Fruit fly (Drosophila melanogaster) ovary, adult (tissue): ENCODE results near the gene slo.

Source experiments
- CG17801 ChIP-seq: fragments of 200-800 bp; optimal IDR thresholded peaks from 2 replicates; lab custom pipeline; 2019; ENCODE audit warnings: missing biosample characterization, mild to moderate bottlenecking, missing genetic modification characterization, moderate library complexity; ENCODE audit not compliant: partially characterized antibody

slo gene

DNA sequence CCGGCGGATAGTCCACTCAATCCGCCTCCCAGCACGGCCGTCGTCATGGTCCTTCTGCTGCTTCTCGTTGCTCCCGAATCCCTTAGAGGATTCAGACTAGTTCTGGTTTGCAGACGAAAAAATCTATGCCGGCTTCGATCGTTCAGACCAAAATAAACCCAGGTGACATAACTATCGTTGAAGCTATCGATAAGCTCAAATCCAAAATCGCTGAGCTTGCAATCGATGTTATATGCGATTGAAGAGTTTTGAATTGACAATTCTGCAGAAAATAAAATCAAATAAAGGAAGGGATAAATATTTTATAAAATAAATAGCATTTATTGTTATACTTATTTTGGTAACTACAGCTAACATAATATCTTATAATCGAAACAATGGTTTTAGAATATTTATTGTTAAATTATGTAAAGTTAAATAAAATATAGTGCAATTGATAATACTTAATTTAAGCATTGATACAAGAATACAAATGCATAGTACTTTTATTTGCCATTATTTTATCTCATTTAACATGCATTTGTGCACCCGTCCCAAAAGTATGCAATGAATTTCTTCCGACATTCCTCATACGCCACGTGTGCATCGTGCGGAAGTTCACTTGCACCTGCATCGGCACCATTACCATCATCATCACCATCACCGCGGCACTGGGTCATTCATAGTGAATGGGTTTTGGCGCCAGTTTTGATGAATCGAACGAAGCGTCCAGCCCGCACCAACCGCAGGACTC lies 446 bp upstream of the slo start, which contains the start of gene Ppox:
TSS of gene Ppox (minus strand) at position 173 of the 733 bp plus-strand sequence.
- no peak for TF ChIP-seq CG17801 (GFP tag; lab: Kevin White, UChicago)

DNA sequence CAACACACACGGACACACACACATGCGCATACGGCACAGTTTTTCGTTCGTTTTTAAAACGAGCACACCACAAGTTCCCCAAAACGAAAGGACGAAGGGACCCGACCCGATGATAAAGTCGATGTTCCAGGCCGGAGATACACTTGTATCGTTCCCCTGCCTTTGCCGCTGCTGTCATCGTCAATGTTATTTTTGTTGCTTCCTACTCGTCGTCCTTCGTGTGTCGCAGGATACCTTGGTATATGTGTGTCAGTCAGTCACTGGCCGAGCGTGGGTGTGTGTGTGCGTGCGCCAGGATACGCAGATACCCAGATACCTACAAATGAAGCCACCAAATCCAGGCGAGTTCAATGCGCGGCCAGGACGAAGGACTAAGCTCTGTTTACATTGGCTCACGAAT lies 753 bp downstream of the slo start:
- TF ChIP-seq CG17801 (GFP tag; lab: Kevin White, UChicago) = no peak

DNA sequence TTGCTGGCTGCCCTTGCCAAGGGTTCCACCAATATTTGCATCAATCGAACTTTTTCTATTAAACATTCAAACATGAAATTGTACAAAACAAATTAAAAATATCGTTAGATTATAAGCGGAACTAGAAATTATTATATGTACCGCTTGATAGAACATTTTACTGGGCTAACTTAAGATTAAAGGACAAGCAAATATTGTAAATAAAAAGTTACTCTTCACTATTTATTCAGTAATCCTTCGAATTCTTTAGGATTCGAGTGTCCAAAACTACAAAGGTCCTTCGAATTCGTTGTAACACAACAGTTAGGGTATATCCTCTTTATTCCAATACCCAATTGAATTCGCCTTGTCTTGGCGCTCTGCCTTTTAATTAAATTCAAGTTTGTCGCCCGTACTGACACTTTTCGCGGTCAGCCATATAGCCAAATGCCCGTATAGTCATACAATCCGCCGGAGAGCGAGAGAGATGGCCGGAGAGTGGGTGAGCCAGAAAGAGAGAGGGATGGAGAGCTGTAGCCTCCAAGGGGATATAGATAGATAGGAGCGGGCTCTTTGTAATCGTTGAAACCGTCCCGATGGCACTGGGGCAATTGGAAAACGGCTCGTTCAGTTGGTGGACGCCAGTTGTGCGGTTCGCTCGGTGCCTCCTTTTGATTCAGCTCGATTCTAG lies 5.4 kb downstream of the slo start:
- TF ChIP-seq CG17801 (GFP tag; lab: Kevin White, UChicago) = no peak

DNA sequence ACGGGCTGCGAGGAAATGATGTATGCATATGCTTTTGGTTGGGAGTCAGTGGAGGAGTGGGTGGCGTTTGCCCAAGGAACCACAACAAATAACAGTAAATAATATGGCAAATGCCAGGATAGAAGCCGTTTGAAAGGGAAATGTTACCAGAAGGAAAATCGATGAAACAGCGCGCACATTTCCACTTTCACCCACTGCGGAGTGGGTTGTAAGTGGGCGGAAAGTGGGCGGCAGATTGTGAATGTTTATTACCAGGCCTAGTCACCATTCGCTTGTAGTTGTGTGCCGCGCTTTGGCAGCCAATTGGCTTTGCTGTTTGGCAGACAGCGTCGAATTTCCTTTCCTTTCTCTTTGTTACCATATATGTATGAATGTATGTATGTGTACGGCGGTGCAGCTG lies 9.4 kb downstream of the slo start:
- TF ChIP-seq CG17801 (GFP tag; lab: Kevin White, UChicago) = no peak

DNA sequence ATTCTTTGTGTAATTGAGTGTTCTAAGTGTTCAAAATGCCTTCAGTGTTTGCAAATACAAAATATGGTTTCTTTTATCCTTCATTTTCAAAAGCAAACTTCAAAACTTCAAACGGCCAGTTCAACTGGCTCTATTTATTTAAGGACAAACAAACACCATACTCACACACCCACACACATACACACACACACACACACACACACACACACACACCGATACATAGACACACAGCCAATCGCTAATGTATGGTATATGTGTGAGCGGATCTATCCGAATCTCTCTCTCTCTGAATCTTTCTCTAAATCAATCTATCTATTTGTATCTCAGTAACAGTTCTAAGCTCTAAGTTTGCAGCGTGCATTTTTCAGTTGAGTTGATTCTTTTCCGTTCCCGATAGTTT lies 30.6 kb downstream of the slo start:
- no peak for TF ChIP-seq CG17801 (GFP tag; lab: Kevin White, UChicago)

DNA sequence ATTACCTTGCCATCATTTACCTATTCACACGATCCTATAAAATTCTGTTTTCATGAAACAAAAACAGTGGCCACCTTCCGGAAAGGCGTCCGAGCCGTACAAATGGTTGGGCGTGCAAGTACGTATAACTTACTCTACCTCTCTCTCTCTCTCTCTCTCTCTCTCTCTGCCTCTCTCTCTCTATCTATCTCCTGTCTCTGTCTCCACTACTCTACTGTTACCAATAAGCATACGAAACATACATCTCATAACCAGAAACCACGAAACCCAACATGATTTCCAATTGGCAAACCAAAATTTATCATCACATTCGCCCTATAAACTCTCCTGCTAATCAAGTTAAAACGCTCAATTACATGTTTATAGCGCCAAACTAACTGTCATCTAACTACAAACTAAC lies 37.0 kb downstream of the slo start:
- no peak for TF ChIP-seq CG17801 (GFP tag; lab: Kevin White, UChicago)

DNA sequence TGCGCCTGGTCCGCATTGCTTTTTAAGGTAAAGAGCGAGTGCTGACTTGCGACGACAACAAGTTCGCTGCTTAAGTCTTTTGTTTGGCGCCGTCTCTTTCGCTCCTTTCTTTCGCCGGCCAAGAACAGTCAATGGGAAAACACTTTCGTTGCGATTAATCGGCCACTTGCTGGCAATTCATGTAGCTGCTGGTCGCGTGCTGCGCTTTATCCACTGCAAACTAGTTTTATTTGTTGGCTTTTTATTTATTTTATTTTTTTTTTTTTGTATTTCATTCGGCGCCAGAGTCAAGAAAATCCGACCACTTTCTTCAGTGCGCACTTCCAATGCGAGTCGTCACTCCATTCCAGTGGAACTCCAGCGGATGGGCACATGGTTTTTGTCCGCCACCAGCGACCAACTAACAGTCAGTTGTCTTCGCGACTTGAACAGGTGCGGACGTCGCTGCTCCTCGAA lies 50.1 kb downstream of the slo start, which contains the start of the genes CG13627 and CG46316:
TSS of gene CG13627 (plus strand) at position 406 of the 456 bp plus-strand sequence.
TSS of gene CG46316 (plus strand) at position 406 of the 456 bp plus-strand sequence.
- TF ChIP-seq CG17801 (GFP tag; lab: Kevin White, UChicago) = no peak

DNA sequence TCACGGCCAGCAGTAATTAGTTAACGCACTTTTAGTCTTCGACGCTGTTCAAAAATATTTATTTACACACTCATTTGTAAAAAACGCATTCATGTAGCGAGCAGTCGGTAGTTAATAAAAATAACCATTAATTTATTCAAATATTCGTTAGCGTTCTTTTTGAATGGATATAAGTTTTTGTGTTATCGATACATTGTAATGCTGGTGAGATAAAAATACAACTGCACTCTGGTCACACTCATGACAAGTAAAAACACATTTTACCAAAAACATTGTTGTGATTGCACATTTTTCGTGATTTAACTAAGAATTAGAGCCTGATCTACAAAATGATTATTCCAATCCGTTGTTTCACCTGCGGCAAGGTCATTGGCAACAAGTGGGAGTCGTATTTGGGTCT lies 55.0 kb downstream of the slo start, which contains the start of gene Polr2L:
TSS of gene Polr2L (plus strand) at position 223 of the 400 bp plus-strand sequence.
- TF ChIP-seq CG17801 (GFP tag; lab: Kevin White, UChicago) = no peak

DNA sequence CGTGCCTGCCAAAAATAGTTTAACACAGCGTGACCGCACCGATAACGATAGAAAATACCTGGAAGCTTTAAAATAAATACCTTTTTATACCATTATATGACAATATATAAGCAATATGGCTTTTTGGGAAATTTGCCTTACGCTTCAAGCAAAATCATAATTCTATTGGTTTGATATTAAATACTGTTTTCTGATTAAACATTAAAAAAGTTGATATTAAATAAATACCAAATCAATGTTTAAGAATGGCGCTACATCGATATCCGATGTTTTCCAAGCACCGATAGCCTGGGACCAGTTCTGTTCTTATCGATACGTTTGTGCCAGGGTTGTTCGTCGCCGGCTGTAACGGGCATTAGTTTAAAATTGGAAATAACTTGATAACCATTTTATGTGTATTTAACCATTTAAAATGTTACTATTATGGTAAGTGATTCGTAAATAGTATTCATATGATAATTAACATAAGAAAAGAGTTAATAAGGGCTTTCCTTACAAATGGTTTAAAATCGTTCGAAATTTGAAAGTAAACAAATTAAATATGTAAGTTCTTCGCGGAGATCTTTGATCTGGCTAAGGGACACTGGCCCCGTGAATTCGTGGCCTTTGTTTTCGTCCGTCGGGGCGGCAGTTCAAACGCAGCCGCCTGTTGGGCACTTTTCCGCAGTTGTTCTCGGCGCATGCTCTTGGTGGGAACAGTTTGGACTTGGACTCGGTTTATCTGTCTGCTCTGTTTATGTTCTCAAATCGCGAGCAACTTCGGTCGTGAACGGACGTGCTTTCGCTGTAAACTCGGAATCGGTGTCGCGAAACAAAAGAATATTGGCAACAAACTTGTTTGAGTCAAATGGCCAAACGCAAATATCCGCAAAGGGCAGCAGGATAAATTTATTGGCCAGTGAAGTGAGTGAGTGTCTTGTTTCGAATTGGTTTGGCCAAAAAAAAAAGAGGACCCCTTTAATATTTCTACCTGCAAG lies 57.3 kb downstream of the slo start, which contains the start of the genes CG13630 and tok:
TSS of gene CG13630 (minus strand) at position 51 of the 977 bp plus-strand sequence.
TSS of gene tok (plus strand) at position 384 of the 977 bp plus-strand sequence.
- TF ChIP-seq CG17801 (GFP tag; lab: Kevin White, UChicago) = no peak

DNA sequence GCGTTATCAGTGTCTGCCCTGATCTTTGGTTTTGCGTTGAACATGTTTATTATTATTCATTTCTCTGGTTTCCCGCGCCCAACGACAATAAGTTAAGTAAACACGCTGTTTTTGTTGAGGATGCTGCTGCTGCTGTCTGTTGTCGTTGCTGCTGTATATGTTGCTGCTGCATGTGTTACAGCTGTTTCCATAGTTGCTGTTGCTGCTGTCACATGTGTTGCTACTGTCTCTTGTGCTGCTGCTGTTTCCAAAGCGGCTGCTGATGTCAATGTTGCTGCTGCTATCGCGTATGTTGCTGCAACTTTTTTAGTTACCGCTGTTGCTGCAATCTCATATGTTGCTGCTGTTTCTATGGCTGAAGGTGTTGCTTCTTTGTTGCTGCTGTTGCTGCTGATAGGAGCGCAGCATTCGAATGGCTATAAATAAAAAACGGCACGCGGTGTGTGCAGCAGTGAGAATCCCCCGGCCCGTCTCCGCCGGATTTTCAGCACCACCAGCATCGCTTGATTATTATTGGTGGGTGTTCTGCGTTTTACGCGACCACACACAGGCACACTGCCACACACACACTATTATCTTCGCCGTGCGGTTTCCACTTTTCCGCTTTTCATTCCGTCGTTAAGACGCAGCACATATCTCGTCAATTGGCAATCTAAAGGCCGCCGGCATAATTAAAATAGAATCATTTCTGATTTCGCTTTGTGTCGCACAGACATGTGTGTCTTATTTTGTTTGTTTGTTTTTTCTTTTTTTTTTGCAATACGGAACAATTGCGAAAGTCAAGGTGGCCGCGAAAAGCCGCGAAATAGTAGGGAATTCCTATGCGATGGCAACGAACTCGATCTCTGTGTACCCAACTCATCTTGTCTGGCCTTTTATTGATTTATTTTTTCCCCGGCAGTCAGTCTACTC lies 58.4 kb downstream of the slo start:
- no peak for TF ChIP-seq CG17801 (GFP tag; lab: Kevin White, UChicago)

DNA sequence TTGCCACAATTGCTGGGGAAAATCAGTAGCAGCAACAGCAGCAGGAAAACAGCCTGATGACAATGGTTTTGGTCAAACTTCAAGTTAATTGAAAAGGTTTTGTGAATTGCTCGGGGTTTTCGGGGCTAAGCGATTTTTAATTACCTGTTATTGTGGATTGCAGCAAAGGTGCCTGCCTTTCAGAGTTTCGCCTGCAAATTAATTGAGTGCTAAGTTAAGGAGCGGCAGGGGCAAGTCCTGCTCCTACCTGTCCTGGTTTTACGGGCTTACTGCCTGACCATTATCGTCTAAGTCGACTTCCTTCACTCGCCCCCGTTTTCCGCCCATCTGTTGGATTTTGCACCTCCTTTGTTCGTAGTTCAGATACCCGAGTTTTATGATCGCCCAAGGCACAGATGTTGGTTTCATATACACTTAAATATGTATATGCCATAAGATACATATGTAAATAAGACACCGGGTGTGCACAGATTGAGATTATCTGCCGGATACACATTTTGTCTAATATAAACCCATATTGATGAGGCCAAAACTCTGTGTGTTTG lies 64.1 kb downstream of the slo start:
- TF ChIP-seq CG17801 (GFP tag; lab: Kevin White, UChicago) = no peak

DNA sequence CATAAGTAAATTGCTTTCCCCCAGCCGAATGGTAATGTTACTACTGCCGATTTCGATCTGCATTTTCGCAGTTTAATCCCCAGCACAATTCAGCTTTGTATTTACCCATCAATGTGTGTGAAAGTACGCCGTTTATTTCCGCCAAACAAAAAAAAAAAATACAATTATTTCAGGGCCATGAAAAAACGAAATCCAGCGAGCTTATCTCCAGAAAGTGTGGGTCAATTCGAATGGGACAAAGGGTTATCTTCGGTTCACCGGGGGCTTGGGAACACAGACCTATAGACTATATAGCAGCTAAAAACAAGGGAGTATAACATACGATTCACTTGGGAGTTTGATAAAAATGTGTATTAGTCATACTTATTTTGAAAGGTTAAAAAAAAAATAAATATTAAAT lies 64.7 kb downstream of the slo start:
- TF ChIP-seq CG17801 (GFP tag; lab: Kevin White, UChicago) = no peak
